Worm (Caenorhabditis elegans): ENCODE data around the gene M151.2.

Gene M151.2

ce11 chrII:3669315-3669714 lies 38.4 kb downstream of the M151.2 start, which contains the start of gene srx-97:
srx-97 (minus strand) TSS chrII:3669415.
- TF ChIP-seq ama-1 (optimal IDR thresholded peaks at IDR 0.05) (no peak), aly-1 (tag; optimal IDR thresholded peaks at IDR 0.05) (no peak), F13C5.2 (tag; optimal IDR thresholded peaks at IDR 0.05) (no peak), pes-1 (GFP tag; IDR thresholded peaks at IDR 0.05) (no peak), B0310.2 (tag; optimal IDR thresholded peaks at IDR 0.05) (no peak), hmbx-1 (tag; optimal IDR thresholded peaks at IDR 0.05) (no peak), hmg-4 (GFP tag; optimal IDR thresholded peaks at IDR 0.05) (no peak), ets-7 (tag; optimal IDR thresholded peaks at IDR 0.05) (no peak), tbx-37 (GFP tag; conservative IDR thresholded peaks at IDR 0.05) (no peak), tra-4 (tag; optimal IDR thresholded peaks at IDR 0.05) (no peak), sea-1 (GFP tag; conservative IDR thresholded peaks at IDR 0.05) (no peak), hnd-1 (tag; optimal IDR thresholded peaks at IDR 0.05) (no peak)

ce11 chrII:3670956-3671355 lies 40.0 kb downstream of the M151.2 start, which contains the start of gene srx-98:
srx-98 (minus strand) TSS chrII:3671056.
- TF ChIP-seq tbx-37 (GFP tag; conservative IDR thresholded peaks at IDR 0.05), result no peak
- no peak for TF ChIP-seq sea-1 (GFP tag; conservative IDR thresholded peaks at IDR 0.05)
- no peak for TF ChIP-seq hmbx-1 (tag; optimal IDR thresholded peaks at IDR 0.05)
- no peak for TF ChIP-seq hnd-1 (tag; optimal IDR thresholded peaks at IDR 0.05)
- no peak for TF ChIP-seq tra-4 (tag; optimal IDR thresholded peaks at IDR 0.05)
- no peak for TF ChIP-seq aly-1 (tag; optimal IDR thresholded peaks at IDR 0.05)
- TF ChIP-seq ama-1 (optimal IDR thresholded peaks at IDR 0.05), result no peak
- TF ChIP-seq hmg-4 (GFP tag; optimal IDR thresholded peaks at IDR 0.05), result no peak
- no peak for TF ChIP-seq tbx-11 (GFP tag; IDR thresholded peaks at IDR 0.05)
- TF ChIP-seq ets-7 (tag; optimal IDR thresholded peaks at IDR 0.05), result no peak
- TF ChIP-seq pes-1 (GFP tag; IDR thresholded peaks at IDR 0.05), result no peak
- TF ChIP-seq flt-1 (GFP tag; IDR thresholded peaks at IDR 0.05), result no peak
- no peak for TF ChIP-seq B0310.2 (tag; optimal IDR thresholded peaks at IDR 0.05)
- no peak for TF ChIP-seq scrt-1 (GFP tag; IDR thresholded peaks at IDR 0.05)

DNA sequence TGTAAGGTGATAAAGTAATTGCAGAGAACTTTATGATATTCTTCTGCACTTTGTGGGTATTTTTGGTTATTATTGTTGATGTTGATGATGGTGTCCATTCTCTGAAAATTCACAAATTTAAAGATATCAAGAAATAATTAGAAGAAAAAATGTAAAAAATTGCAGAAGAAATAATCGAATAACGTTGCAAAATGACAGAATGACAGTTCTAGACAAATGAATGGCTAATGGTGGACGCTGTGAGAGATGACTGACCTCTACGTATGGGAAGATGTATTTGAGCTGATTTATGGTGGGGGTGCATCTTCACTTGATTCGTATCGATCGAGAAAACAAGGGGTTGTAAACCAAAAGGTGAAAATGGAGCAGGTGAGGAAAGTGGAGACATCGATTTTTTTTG lies 42.6 kb downstream of the M151.2 start, which contains the start of gene sea-1:
sea-1 (minus strand) TSS at position 101 of the 400 bp plus-strand sequence.
- TF ChIP-seq sea-1 (GFP tag; conservative IDR thresholded peaks at IDR 0.05), result no peak
- no peak for TF ChIP-seq ceh-13 (GFP tag; optimal IDR thresholded peaks at IDR 0.05)
- no peak for TF ChIP-seq hmg-4 (GFP tag; optimal IDR thresholded peaks at IDR 0.05)
- TF ChIP-seq tbx-11 (GFP tag; IDR thresholded peaks at IDR 0.05), result no peak

ce11 chrII:3675176-3675575 lies 44.3 kb downstream of the M151.2 start, which contains the start of gene F19B10.2:
F19B10.2 (plus strand) TSS chrII:3675476.
- no peak for TF ChIP-seq flt-1 (GFP tag; IDR thresholded peaks at IDR 0.05)
- no peak for TF ChIP-seq B0310.2 (tag; optimal IDR thresholded peaks at IDR 0.05)
- no peak for TF ChIP-seq aly-1 (tag; optimal IDR thresholded peaks at IDR 0.05)
- TF ChIP-seq hmg-4 (GFP tag; optimal IDR thresholded peaks at IDR 0.05), result no peak
- no peak for TF ChIP-seq hnd-1 (tag; optimal IDR thresholded peaks at IDR 0.05)
- TF ChIP-seq ets-7 (tag; optimal IDR thresholded peaks at IDR 0.05), result no peak
- no peak for TF ChIP-seq sea-1 (GFP tag; conservative IDR thresholded peaks at IDR 0.05)
- no peak for TF ChIP-seq F13C5.2 (tag; optimal IDR thresholded peaks at IDR 0.05)
- TF ChIP-seq ceh-36 (tag; optimal IDR thresholded peaks at IDR 0.05), result no peak

DNA sequence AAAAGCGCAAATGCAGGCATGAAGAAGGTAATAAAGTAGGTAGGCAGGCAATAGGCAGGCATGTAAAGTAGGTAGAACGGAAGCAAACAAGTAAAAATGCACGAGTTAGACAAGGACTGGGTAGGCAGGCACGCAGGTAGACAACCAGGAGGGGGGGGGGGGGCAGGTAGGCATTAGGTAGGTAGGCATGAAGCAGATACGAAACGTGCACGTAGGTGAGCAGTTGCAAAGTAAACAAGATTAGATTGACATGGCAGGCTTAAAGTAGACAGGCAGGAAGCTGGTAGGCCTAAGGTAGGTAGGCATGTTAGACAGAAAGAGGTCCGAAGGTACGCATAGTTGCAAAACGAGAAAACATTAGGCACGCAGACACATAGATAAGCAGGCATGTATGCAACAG lies 48.1 kb downstream of the M151.2 start:
- TF ChIP-seq scrt-1 (GFP tag; IDR thresholded peaks at IDR 0.05) (no peak), ceh-36 (tag; optimal IDR thresholded peaks at IDR 0.05) (no peak), tra-4 (tag; optimal IDR thresholded peaks at IDR 0.05) (no peak), sea-1 (GFP tag; conservative IDR thresholded peaks at IDR 0.05) (no peak), tbx-37 (GFP tag; conservative IDR thresholded peaks at IDR 0.05) (no peak), ets-7 (tag; optimal IDR thresholded peaks at IDR 0.05) (no peak), pes-1 (GFP tag; IDR thresholded peaks at IDR 0.05) (no peak), F13C5.2 (tag; optimal IDR thresholded peaks at IDR 0.05) (no peak), hmbx-1 (tag; optimal IDR thresholded peaks at IDR 0.05) (no peak), tbx-11 (GFP tag; IDR thresholded peaks at IDR 0.05) (no peak), hnd-1 (tag; optimal IDR thresholded peaks at IDR 0.05) (no peak), ama-1 (optimal IDR thresholded peaks at IDR 0.05) (no peak), ceh-13 (GFP tag; optimal IDR thresholded peaks at IDR 0.05) (no peak), aly-1 (tag; optimal IDR thresholded peaks at IDR 0.05) (no peak)

DNA sequence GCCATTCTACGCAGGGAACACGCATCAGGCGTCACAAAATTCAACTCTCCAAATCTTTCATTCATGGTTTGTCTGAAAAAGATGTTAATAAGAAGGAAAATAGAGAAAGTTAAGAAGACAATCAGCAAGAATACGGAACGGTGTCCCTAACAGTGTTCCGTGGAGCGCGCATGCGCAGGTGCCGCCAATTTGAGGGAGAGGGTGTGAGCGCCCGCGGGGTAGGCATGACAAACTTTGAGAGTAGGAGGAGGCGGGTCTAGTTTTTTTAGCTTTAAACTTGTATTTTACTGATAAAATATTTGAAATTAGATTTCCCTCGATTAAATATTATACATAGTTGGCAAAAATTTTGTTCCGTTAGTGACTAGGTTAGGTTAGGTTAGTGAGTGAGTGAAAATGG lies 49.5 kb downstream of the M151.2 start:
- no peak for TF ChIP-seq flt-1 (GFP tag; IDR thresholded peaks at IDR 0.05)
- no peak for TF ChIP-seq tbx-37 (GFP tag; conservative IDR thresholded peaks at IDR 0.05)
- no peak for TF ChIP-seq aly-1 (tag; optimal IDR thresholded peaks at IDR 0.05)
- TF ChIP-seq ceh-13 (GFP tag; optimal IDR thresholded peaks at IDR 0.05), result no peak
- TF ChIP-seq sea-1 (GFP tag; conservative IDR thresholded peaks at IDR 0.05), result no peak

ce11 chrII:3681365-3682083 lies 50.6 kb downstream of the M151.2 start, which contains the start of gene F19B10.10:
F19B10.10 (minus strand) TSS chrII:3681415.
- TF ChIP-seq hmbx-1 (tag; optimal IDR thresholded peaks at IDR 0.05), result no peak
- no peak for TF ChIP-seq hnd-1 (tag; optimal IDR thresholded peaks at IDR 0.05)

DNA sequence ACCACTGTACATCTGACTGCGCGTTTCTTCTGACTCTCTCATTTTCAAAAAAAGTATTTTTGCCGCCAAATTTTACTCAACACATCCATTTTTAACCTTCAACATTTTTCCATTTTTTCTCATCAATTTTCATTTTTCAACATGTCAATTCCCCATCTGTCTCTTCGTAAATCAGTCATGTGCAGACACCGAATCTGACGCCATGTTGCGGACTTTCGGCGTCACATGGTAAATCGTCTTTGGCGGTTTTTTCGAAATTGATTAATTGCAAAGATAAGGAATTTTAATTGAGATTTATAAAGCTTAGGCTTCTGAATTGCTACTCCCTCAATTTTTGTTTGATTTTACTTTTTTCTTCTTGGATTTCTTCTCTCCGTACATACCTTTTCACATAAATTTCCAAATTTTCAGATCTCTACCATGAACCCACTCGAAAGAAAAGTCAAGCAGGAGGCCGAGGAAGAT lies 51.9 kb downstream of the M151.2 start, which contains the start of gene F19B10.1:
F19B10.1 (plus strand) TSS at position 415 of the 465 bp plus-strand sequence.
- TF ChIP-seq hnd-1 (tag; optimal IDR thresholded peaks at IDR 0.05) (no peak), flt-1 (GFP tag; IDR thresholded peaks at IDR 0.05) (no peak), ceh-13 (GFP tag; optimal IDR thresholded peaks at IDR 0.05) (no peak), ceh-36 (tag; optimal IDR thresholded peaks at IDR 0.05) (no peak), tra-4 (tag; optimal IDR thresholded peaks at IDR 0.05) (no peak), sea-1 (GFP tag; conservative IDR thresholded peaks at IDR 0.05) (no peak), ama-1 (optimal IDR thresholded peaks at IDR 0.05) (no peak), tbx-37 (GFP tag; conservative IDR thresholded peaks at IDR 0.05) (no peak), ets-7 (tag; optimal IDR thresholded peaks at IDR 0.05) (no peak), scrt-1 (GFP tag; IDR thresholded peaks at IDR 0.05) (no peak), pes-1 (GFP tag; IDR thresholded peaks at IDR 0.05) (no peak), tbx-11 (GFP tag; IDR thresholded peaks at IDR 0.05) (no peak), hmg-4 (GFP tag; optimal IDR thresholded peaks at IDR 0.05) (no peak), hmbx-1 (tag; optimal IDR thresholded peaks at IDR 0.05) (no peak), F13C5.2 (tag; optimal IDR thresholded peaks at IDR 0.05) (no peak), B0310.2 (tag; optimal IDR thresholded peaks at IDR 0.05) (no peak), aly-1 (tag; optimal IDR thresholded peaks at IDR 0.05) (no peak)

Data from whole organism, early embryonic.